Fruit fly (Drosophila melanogaster) whole organism, pupa: ENCODE results near the gene CG14721.

Source experiments
- CG10348 ChIP-seq: fragments of 200-800 bp; sonication (Bioruptor generic); IDR thresholded peaks from 2 replicates; pipeline ENCODE4 v1.3.6; 2022; ENCODE audit warnings: missing biosample characterization, missing genetic modification characterization
- CG12605 ChIP-seq: fragments of 200-800 bp; sonication (Bioruptor generic); IDR thresholded peaks from 2 replicates; pipeline ENCODE4 v1.3.6; 2022; ENCODE audit warnings: missing biosample characterization, missing genetic modification characterization
- CG13204 ChIP-seq: fragments of 200-800 bp; sonication (Bioruptor generic); optimal IDR thresholded peaks from 2 replicates; lab custom pipeline; 2018; ENCODE audit warnings: missing biosample characterization, mild to moderate bottlenecking, missing genetic modification characterization, moderate library complexity
- CG14655 ChIP-seq: fragments of 200-800 bp; sonication (Bioruptor generic); optimal IDR thresholded peaks from 3 replicates; lab custom pipeline; 2017; ENCODE audit warnings: mild to moderate bottlenecking, missing biosample characterization, missing genetic modification reagents, missing genetic modification characterization
- CG15710 ChIP-seq: fragments of 200-800 bp; sonication (Bioruptor generic); optimal IDR thresholded peaks from 2 replicates; lab custom pipeline; 2018; ENCODE audit warnings: missing biosample characterization, mild to moderate bottlenecking, missing genetic modification characterization, moderate library complexity
- CG17806 ChIP-seq: fragments of 200-800 bp; sonication (Bioruptor generic); optimal IDR thresholded peaks from 2 replicates; lab custom pipeline; 2018; ENCODE audit warnings: missing biosample characterization, mild to moderate bottlenecking, missing genetic modification characterization, moderate library complexity
- CG32121 ChIP-seq: fragments of 200-800 bp; sonication (Bioruptor generic); IDR thresholded peaks from 2 replicates; pipeline ENCODE4 v1.3.6; 2022; ENCODE audit warnings: missing biosample characterization, missing genetic modification characterization
- CG34367 ChIP-seq: fragments of 200-800 bp; sonication (Bioruptor generic); optimal IDR thresholded peaks from 2 replicates; lab custom pipeline; 2018; ENCODE audit warnings: missing biosample characterization, mild to moderate bottlenecking, missing genetic modification characterization
- CG4496 ChIP-seq: fragments of 200-800 bp; sonication (Bioruptor generic); IDR thresholded peaks from 3 replicates; pipeline ENCODE4 v1.3.6; 2022; ENCODE audit warnings: missing biosample characterization, missing genetic modification characterization
- CG8159 ChIP-seq: fragments of 200-800 bp; sonication (Bioruptor generic); optimal IDR thresholded peaks from 3 replicates; lab custom pipeline; 2018; ENCODE audit warnings: missing biosample characterization, mild to moderate bottlenecking, missing genetic modification characterization, moderate library complexity
- CG8301 ChIP-seq: fragments of 200-800 bp; sonication (Bioruptor generic); optimal IDR thresholded peaks from 2 replicates; lab custom pipeline; 2018; ENCODE audit warnings: missing biosample characterization, mild to moderate bottlenecking, missing genetic modification characterization
- CG9948 ChIP-seq: fragments of 200-800 bp; sonication (Bioruptor generic); optimal IDR thresholded peaks from 2 replicates; lab custom pipeline; 2018; ENCODE audit warnings: missing biosample characterization, mild to moderate bottlenecking, missing genetic modification characterization, moderate library complexity
- D1 ChIP-seq: fragments of 200-800 bp; sonication (Bioruptor generic); optimal IDR thresholded peaks from 2 replicates; lab custom pipeline; 2018; ENCODE audit warnings: missing biosample characterization, mild to moderate bottlenecking, missing genetic modification characterization, moderate library complexity
- EcR ChIP-seq: fragments of 200-800 bp; sonication (Bioruptor generic); optimal IDR thresholded peaks from 3 replicates; lab custom pipeline; 2019; ENCODE audit warnings: missing biosample characterization, missing genetic modification characterization, mild to moderate bottlenecking, moderate library complexity, missing genetic modification reagents
- Ets98B ChIP-seq: fragments of 200-800 bp; sonication (Bioruptor generic); IDR thresholded peaks from 2 replicates; pipeline ENCODE4 v1.3.6; 2022; ENCODE audit warnings: missing biosample characterization, missing genetic modification characterization
- Pif1A ChIP-seq: fragments of 200-800 bp; sonication (Bioruptor generic); optimal IDR thresholded peaks from 3 replicates; lab custom pipeline; 2016; ENCODE audit warnings: missing biosample characterization, missing genetic modification characterization
- Pif1B ChIP-seq: fragments of 200-800 bp; sonication (Bioruptor generic); optimal IDR thresholded peaks from 3 replicates; lab custom pipeline; 2016; ENCODE audit warnings: missing biosample characterization, missing genetic modification characterization
- Snoo ChIP-seq: fragments of 200-800 bp; sonication (Bioruptor generic); optimal IDR thresholded peaks from 3 replicates; lab custom pipeline; 2017; ENCODE audit warnings: missing biosample characterization, mild to moderate bottlenecking, missing genetic modification characterization, inconsistent platforms
- fd96Ca ChIP-seq: fragments of 200-800 bp; sonication (Bioruptor generic); IDR thresholded peaks from 3 replicates; pipeline ENCODE4 v1.3.6; 2022; ENCODE audit warnings: missing biosample characterization, missing genetic modification characterization
- gl ChIP-seq: fragments of 200-800 bp; sonication (Bioruptor generic); optimal IDR thresholded peaks from 2 replicates; lab custom pipeline; 2018; ENCODE audit warnings: missing biosample characterization, mild to moderate bottlenecking, missing genetic modification characterization
- rn ChIP-seq: fragments of 200-800 bp; sonication (Bioruptor generic); IDR thresholded peaks from 2 replicates; pipeline ENCODE4 v1.3.6; 2022; ENCODE audit warnings: missing biosample characterization, missing genetic modification characterization

CG14721 gene

dm6 chr3R:11696209-11696608 is 39.0 kb upstream of the CG14721 start, which contains the start of gene CG14717:
Gene CG14717 (plus strand): TSS chr3R:11696509.
- TF ChIP-seq CG9948 (tag; lab: Kevin White, UChicago) (no peak), CG15710 (tag; lab: Kevin White, UChicago) (no peak), CG8301 (no peak), CG14655 (no peak), gl (tag; lab: Kevin White, UChicago) (no peak), CG10348 (GFP tag; lab: Robert Waterston, UW) (no peak), CG12605 (GFP tag; lab: Robert Waterston, UW) (no peak), CG8159 (tag; lab: Kevin White, UChicago) (no peak), Pif1B (GFP tag; lab: Kevin White, UChicago) (no peak), CG17806 (tag; lab: Kevin White, UChicago) (no peak), fd96Ca (GFP tag; lab: Robert Waterston, UW) (no peak), Pif1A (GFP tag; lab: Kevin White, UChicago) (no peak), CG13204 (GFP tag; lab: Kevin White, UChicago) (no peak), CG34367 (tag; lab: Kevin White, UChicago) (no peak), EcR (no peak)

- TF ChIP-seq Ets98B (GFP tag; lab: Robert Waterston, UW) = no peak
- TF ChIP-seq Snoo (tag; lab: Kevin White, UChicago) = no peak
- no peak for TF ChIP-seq Pif1B (GFP tag; lab: Kevin White, UChicago)
- no peak for TF ChIP-seq CG4496 (GFP tag; lab: Robert Waterston, UW)
- TF ChIP-seq, all 21 proteins: peak for 0
Measured at dm6 chr3R:11700314-11700713, 34.9 kb upstream of the CG14721 start, which contains the start of gene CG14718. Gene CG14718 (plus strand): TSS chr3R:11700614.

DNA sequence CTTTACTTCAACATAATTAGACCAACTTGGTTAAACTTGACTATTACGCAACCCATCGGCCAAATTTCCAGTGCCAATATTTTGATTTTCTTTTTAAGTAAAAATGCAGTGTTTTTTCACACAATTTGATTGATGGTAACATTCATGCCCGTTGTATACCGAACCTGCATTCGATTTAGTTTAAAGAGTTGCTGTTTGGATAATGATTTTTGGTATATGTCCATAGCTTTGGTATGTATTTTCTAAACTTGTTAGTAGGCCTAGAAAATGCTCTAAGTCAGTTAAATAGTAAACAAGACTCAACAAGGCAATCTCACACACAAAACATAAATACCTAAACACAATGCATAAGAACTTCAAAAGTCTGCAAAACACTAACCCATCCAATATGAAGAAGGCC is 31.5 kb upstream of the CG14721 start, which contains the start of gene I-t:
I-t (plus strand) TSS at position 301 of the 400 bp plus-strand sequence.
- TF ChIP-seq CG8301 (no peak), CG17806 (tag; lab: Kevin White, UChicago) (no peak), CG8159 (tag; lab: Kevin White, UChicago) (no peak), CG12605 (GFP tag; lab: Robert Waterston, UW) (no peak), Ets98B (GFP tag; lab: Robert Waterston, UW) (no peak), CG14655 (no peak), EcR (no peak), CG10348 (GFP tag; lab: Robert Waterston, UW) (no peak), rn (GFP tag; lab: Robert Waterston, UW) (no peak), CG4496 (GFP tag; lab: Robert Waterston, UW) (no peak), CG15710 (tag; lab: Kevin White, UChicago) (no peak), D1 (tag; lab: Kevin White, UChicago) (no peak)

- TF ChIP-seq CG8301 (no peak), CG4496 (GFP tag; lab: Robert Waterston, UW) (no peak), Pif1A (GFP tag; lab: Kevin White, UChicago) (no peak), gl (tag; lab: Kevin White, UChicago) (no peak), CG14655 (no peak), CG12605 (GFP tag; lab: Robert Waterston, UW) (no peak), D1 (tag; lab: Kevin White, UChicago) (no peak), CG15710 (tag; lab: Kevin White, UChicago) (no peak), CG13204 (GFP tag; lab: Kevin White, UChicago) (no peak), CG32121 (GFP tag; lab: Robert Waterston, UW) (no peak), Pif1B (GFP tag; lab: Kevin White, UChicago) (no peak), fd96Ca (GFP tag; lab: Robert Waterston, UW) (no peak), Snoo (tag; lab: Kevin White, UChicago) (no peak), CG9948 (tag; lab: Kevin White, UChicago) (no peak)
Measured at dm6 chr3R:11711376-11711775, 23.9 kb upstream of the CG14721 start, which contains the start of gene CG14720. Gene CG14720 (plus strand): TSS chr3R:11711676.

DNA sequence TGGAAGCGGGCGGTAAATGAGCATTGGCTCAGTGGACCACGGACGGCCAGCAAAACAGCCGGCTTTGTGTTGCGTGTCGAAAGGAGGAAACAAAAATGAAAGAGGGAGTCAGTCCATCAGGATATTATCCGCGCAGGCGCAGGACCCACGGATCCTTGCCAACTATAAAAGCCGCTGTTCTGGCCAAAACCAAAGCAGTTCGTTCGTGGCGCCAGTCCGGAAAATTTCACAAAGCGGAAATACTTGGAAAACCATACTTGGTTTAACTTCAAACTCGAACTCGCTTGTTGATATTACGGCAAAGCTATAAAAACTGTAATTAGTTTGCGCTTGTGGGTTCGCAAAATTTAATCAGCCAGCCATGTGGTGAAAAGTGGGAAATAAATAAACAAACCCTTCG is 13.7 kb upstream of the CG14721 start, which contains the start of gene CG12594:
CG12594 (plus strand) TSS at position 142 of the 400 bp plus-strand sequence.
- TF ChIP-seq CG8301 = no peak
- TF ChIP-seq CG14655 = no peak
- no peak for TF ChIP-seq fd96Ca (GFP tag; lab: Robert Waterston, UW)
- TF ChIP-seq Ets98B (GFP tag; lab: Robert Waterston, UW) = no peak
- TF ChIP-seq CG15710 (tag; lab: Kevin White, UChicago) = no peak
- no peak for TF ChIP-seq CG8159 (tag; lab: Kevin White, UChicago)
- no peak for TF ChIP-seq Pif1A (GFP tag; lab: Kevin White, UChicago)
- no peak for TF ChIP-seq EcR
- TF ChIP-seq CG34367 (tag; lab: Kevin White, UChicago) = no peak
- no peak for TF ChIP-seq Pif1B (GFP tag; lab: Kevin White, UChicago)
- no peak for TF ChIP-seq CG9948 (tag; lab: Kevin White, UChicago)
- TF ChIP-seq D1 (tag; lab: Kevin White, UChicago) = no peak
- TF ChIP-seq CG4496 (GFP tag; lab: Robert Waterston, UW) = no peak
- TF ChIP-seq CG32121 (GFP tag; lab: Robert Waterston, UW) = no peak
- TF ChIP-seq Snoo (tag; lab: Kevin White, UChicago) = no peak
- no peak for TF ChIP-seq gl (tag; lab: Kevin White, UChicago)
- TF ChIP-seq CG13204 (GFP tag; lab: Kevin White, UChicago) = no peak
- no peak for TF ChIP-seq CG10348 (GFP tag; lab: Robert Waterston, UW)
- TF ChIP-seq rn (GFP tag; lab: Robert Waterston, UW) = no peak
- no peak for TF ChIP-seq CG12605 (GFP tag; lab: Robert Waterston, UW)

dm6 chr3R:11741730-11742203 is 6.5 kb downstream of the CG14721 start, which contains the start of the genes Blm and CG14722:
Gene Blm (minus strand): TSS chr3R:11741783.
Gene CG14722 (plus strand): TSS chr3R:11741890.
- no peak for TF ChIP-seq CG14655
- no peak for TF ChIP-seq CG34367 (tag; lab: Kevin White, UChicago)
- TF ChIP-seq Pif1A (GFP tag; lab: Kevin White, UChicago) = no peak
- TF ChIP-seq CG8301 = no peak
- TF ChIP-seq CG4496 (GFP tag; lab: Robert Waterston, UW) = no peak
- TF ChIP-seq Snoo (tag; lab: Kevin White, UChicago) = no peak
- no peak for TF ChIP-seq gl (tag; lab: Kevin White, UChicago)
- TF ChIP-seq rn (GFP tag; lab: Robert Waterston, UW) = no peak
- TF ChIP-seq CG9948 (tag; lab: Kevin White, UChicago) = no peak
- TF ChIP-seq fd96Ca (GFP tag; lab: Robert Waterston, UW) = no peak
- no peak for TF ChIP-seq Ets98B (GFP tag; lab: Robert Waterston, UW)
- no peak for TF ChIP-seq CG15710 (tag; lab: Kevin White, UChicago)
